Worm (Caenorhabditis elegans) whole organism, early embryonic: ENCODE measurements around the gene C50D2.1.

Experiments
- B0310.2 ChIP-seq: sonication (generic microtip); optimal IDR thresholded peaks from 2 replicates; lab custom pipeline; 2016; ENCODE audit warnings: mild to moderate bottlenecking, missing genetic modification characterization, missing compliant biosample characterization
- F13C5.2 ChIP-seq: sonication (generic microtip); optimal IDR thresholded peaks from 2 replicates; lab custom pipeline; 2017; ENCODE audit warnings: mild to moderate bottlenecking, missing genetic modification characterization, inconsistent platforms, missing compliant biosample characterization
- aly-1 ChIP-seq: sonication (generic microtip); optimal IDR thresholded peaks from 2 replicates; lab custom pipeline; 2016; ENCODE audit warnings: missing genetic modification characterization, missing compliant biosample characterization
- ama-1 ChIP-seq: fragments of 150-350 bp; optimal IDR thresholded peaks from 2 replicates; lab custom pipeline; 2014
- ceh-13 ChIP-seq: fragments of 200-800 bp; sonication (Bioruptor generic); optimal IDR thresholded peaks from 2 replicates; lab custom pipeline; 2018; ENCODE audit warnings: mild to moderate bottlenecking, missing genetic modification characterization, missing compliant biosample characterization
- ceh-36 ChIP-seq: sonication (generic microtip); optimal IDR thresholded peaks from 2 replicates; lab custom pipeline; 2016; ENCODE audit warnings: missing genetic modification characterization, inconsistent platforms, missing compliant biosample characterization
- flt-1 ChIP-seq: fragments of 200-800 bp; sonication (Bioruptor generic); IDR thresholded peaks from 2 replicates; pipeline ENCODE4 v1.3.6; 2022; ENCODE audit warnings: missing genetic modification characterization, missing compliant biosample characterization
- hmbx-1 ChIP-seq: sonication (generic microtip); optimal IDR thresholded peaks from 2 replicates; lab custom pipeline; 2016; ENCODE audit warnings: mild to moderate bottlenecking, missing genetic modification characterization, missing compliant biosample characterization
- hmg-4 ChIP-seq: fragments of 200-800 bp; sonication (Bioruptor generic); optimal IDR thresholded peaks from 2 replicates; lab custom pipeline; 2018; ENCODE audit warnings: mild to moderate bottlenecking, missing genetic modification characterization, missing compliant biosample characterization
- hnd-1 ChIP-seq: sonication (generic microtip); optimal IDR thresholded peaks from 2 replicates; lab custom pipeline; 2016; ENCODE audit warnings: missing genetic modification characterization, missing compliant biosample characterization
- pes-1 ChIP-seq: fragments of 200-800 bp; sonication (Bioruptor generic); IDR thresholded peaks from 2 replicates; pipeline ENCODE4 v1.3.6; 2022; ENCODE audit warnings: missing genetic modification reagents, missing genetic modification characterization, missing compliant biosample characterization
- scrt-1 ChIP-seq: fragments of 200-800 bp; sonication (Bioruptor generic); IDR thresholded peaks from 2 replicates; pipeline ENCODE4 v1.3.6; 2022; ENCODE audit warnings: missing genetic modification characterization, missing compliant biosample characterization
- sea-1 ChIP-seq: fragments of 200-800 bp; sonication (Bioruptor generic); conservative IDR thresholded peaks from 2 replicates; pipeline ENCODE4 v1.3.6; 2022; ENCODE audit warnings: missing genetic modification characterization, missing compliant biosample characterization
- tbx-11 ChIP-seq: fragments of 200-800 bp; sonication (Bioruptor generic); IDR thresholded peaks from 2 replicates; pipeline ENCODE4 v1.3.6; 2022; ENCODE audit warnings: missing genetic modification characterization, missing compliant biosample characterization
- tra-4 ChIP-seq: sonication (generic microtip); optimal IDR thresholded peaks from 2 replicates; lab custom pipeline; 2017; ENCODE audit warnings: missing genetic modification characterization, missing compliant biosample characterization

C50D2.1 gene

ce11 chrII:160561-161123, 49.3 kb downstream of the C50D2.1 start:
- TF ChIP-seq tra-4 (tag; lab: Kevin White, UChicago) = no peak
- TF ChIP-seq hmg-4 (GFP tag; lab: Kevin White, UChicago) = no peak
- no peak for TF ChIP-seq ama-1 (lab: Kevin White, UChicago)
- TF ChIP-seq F13C5.2 (tag; lab: Kevin White, UChicago) = no peak
- TF ChIP-seq B0310.2 (tag; lab: Kevin White, UChicago) = no peak
- TF ChIP-seq flt-1 (GFP tag; lab: Robert Waterston, UW) = no peak
- TF ChIP-seq scrt-1 (GFP tag; lab: Robert Waterston, UW) = no peak
- no peak for TF ChIP-seq hmbx-1 (tag; lab: Kevin White, UChicago)
- TF ChIP-seq pes-1 (GFP tag; lab: Robert Waterston, UW) = no peak
- no peak for TF ChIP-seq aly-1 (tag; lab: Kevin White, UChicago)
- no peak for TF ChIP-seq sea-1
- no peak for TF ChIP-seq tbx-11 (GFP tag; lab: Robert Waterston, UW)
- no peak for TF ChIP-seq ceh-13 (GFP tag; lab: Kevin White, UChicago)

ce11 chrII:161275-161674, 49.9 kb downstream of the C50D2.1 start:
- TF ChIP-seq hnd-1 (tag; lab: Kevin White, UChicago) (no peak), flt-1 (GFP tag; lab: Robert Waterston, UW) (no peak), aly-1 (tag; lab: Kevin White, UChicago) (no peak), B0310.2 (tag; lab: Kevin White, UChicago) (no peak), ceh-36 (tag; lab: Kevin White, UChicago) (no peak), scrt-1 (GFP tag; lab: Robert Waterston, UW) (no peak), ceh-13 (GFP tag; lab: Kevin White, UChicago) (no peak), hmg-4 (GFP tag; lab: Kevin White, UChicago) (no peak), F13C5.2 (tag; lab: Kevin White, UChicago) (no peak), pes-1 (GFP tag; lab: Robert Waterston, UW) (no peak), tbx-11 (GFP tag; lab: Robert Waterston, UW) (no peak), hmbx-1 (tag; lab: Kevin White, UChicago) (no peak)

- TF ChIP-seq B0310.2 (tag; lab: Kevin White, UChicago) = no peak
- no peak for TF ChIP-seq hmbx-1 (tag; lab: Kevin White, UChicago)
- no peak for TF ChIP-seq sea-1
- TF ChIP-seq tra-4 (tag; lab: Kevin White, UChicago) = no peak
- TF ChIP-seq aly-1 (tag; lab: Kevin White, UChicago) = no peak
- no peak for TF ChIP-seq tbx-11 (GFP tag; lab: Robert Waterston, UW)
- no peak for TF ChIP-seq F13C5.2 (tag; lab: Kevin White, UChicago)
- TF ChIP-seq ceh-36 (tag; lab: Kevin White, UChicago) = no peak
- no peak for TF ChIP-seq scrt-1 (GFP tag; lab: Robert Waterston, UW)
- no peak for TF ChIP-seq hmg-4 (GFP tag; lab: Kevin White, UChicago)
- no peak for TF ChIP-seq ceh-13 (GFP tag; lab: Kevin White, UChicago)
- no peak for TF ChIP-seq pes-1 (GFP tag; lab: Robert Waterston, UW)
These were observed 50.8 kb downstream of the C50D2.1 start, which contains the start of gene etr-1 for ce11 chrII:162182-162581. Gene etr-1, plus strand, starts transcription at chrII:162374.

- TF ChIP-seq hmbx-1 (tag; lab: Kevin White, UChicago) = no peak
These were observed 51.9 kb downstream of the C50D2.1 start for ce11 chrII:163229-163628.
